Worm (Caenorhabditis elegans) whole organism, L1 larva: ENCODE results near the gene nspg-12.

ENCODE experiments used
- C34B4.2 ChIP-seq: sonication (generic microtip); optimal IDR thresholded peaks from 2 replicates; lab custom pipeline; 2017; ENCODE audit warnings: mild to moderate bottlenecking, missing genetic modification characterization, missing compliant biosample characterization
- Y116A8C.19 ChIP-seq: sonication (generic microtip); optimal IDR thresholded peaks from 2 replicates; lab custom pipeline; 2016; ENCODE audit warnings: missing compliant biosample characterization, missing genetic modification characterization, borderline replicate concordance
- aha-1 ChIP-seq: fragments of 150-350 bp; optimal IDR thresholded peaks from 2 replicates; lab custom pipeline; 2014; ENCODE audit warnings: missing biosample characterization, missing genetic modification characterization
- ceh-63 ChIP-seq: fragments of 200-800 bp; sonication (Bioruptor generic); optimal IDR thresholded peaks from 2 replicates; lab custom pipeline; 2018; ENCODE audit warnings: mild to moderate bottlenecking, missing genetic modification characterization, missing compliant biosample characterization
- ceh-8 ChIP-seq: fragments of 200-800 bp; sonication (Bioruptor generic); optimal IDR thresholded peaks from 2 replicates; lab custom pipeline; 2018; ENCODE audit warnings: mild to moderate bottlenecking, missing genetic modification characterization, moderate library complexity, missing compliant biosample characterization
- ces-1 ChIP-seq: fragments of 150-350 bp; optimal IDR thresholded peaks from 2 replicates; lab custom pipeline; 2014; ENCODE audit warnings: missing biosample characterization, missing genetic modification reagents, missing genetic modification characterization
- dpl-1 ChIP-seq, 3 experiments: fragments of 150-350 bp in 2 of 3; sonication (generic microtip) in 1 of 3; optimal IDR thresholded peaks; 2 replicates each; lab custom pipeline; 2014 to 2017; ENCODE audit warnings: missing biosample characterization in 3 of 3, missing genetic modification characterization in 3 of 3, missing genetic modification reagents in 3 of 3
- dsc-1 ChIP-seq: sonication (generic microtip); optimal IDR thresholded peaks from 2 replicates; lab custom pipeline; 2016; ENCODE audit warnings: mild to moderate bottlenecking, missing genetic modification characterization, missing compliant biosample characterization
- egl-13 ChIP-seq: sonication (generic microtip); optimal IDR thresholded peaks from 2 replicates; lab custom pipeline; 2016; ENCODE audit warnings: missing genotype, missing genetic modification reagents, missing genetic modification characterization, missing compliant biosample characterization
- egl-27 ChIP-seq, 2 experiments: fragments of 150-350 bp in 1 of 2; sonication (generic microtip); optimal IDR thresholded peaks; 3 replicates each; lab custom pipeline; 2017 to 2018; ENCODE audit warnings: missing biosample characterization in 2 of 2, missing genetic modification characterization in 2 of 2, missing genetic modification reagents in 2 of 2
- elt-2 ChIP-seq: sonication (generic microtip); optimal IDR thresholded peaks from 2 replicates; lab custom pipeline; 2016; ENCODE audit warnings: missing genetic modification characterization, mild to moderate bottlenecking, inconsistent platforms, missing compliant biosample characterization, missing genetic modification reagents
- elt-3 ChIP-seq, 6 experiments: fragments of 150-350 bp in 1 of 6; sonication (generic microtip); optimal IDR thresholded peaks; 2 replicates each; lab custom pipeline; 2017 to 2018; ENCODE audit warnings: missing biosample characterization in 6 of 6, missing genetic modification characterization in 6 of 6, inconsistent platforms in 1 of 6
- fkh-4 ChIP-seq: sonication (generic microtip); optimal IDR thresholded peaks from 2 replicates; lab custom pipeline; 2016; ENCODE audit warnings: missing compliant biosample characterization, missing genetic modification characterization, borderline replicate concordance
- hlh-17 ChIP-seq: fragments of 200-800 bp; sonication (Bioruptor generic); optimal IDR thresholded peaks from 2 replicates; lab custom pipeline; 2018; ENCODE audit warnings: missing genetic modification characterization, mild to moderate bottlenecking, missing compliant biosample characterization, moderate library complexity, borderline replicate concordance
- irx-1 ChIP-seq: sonication (generic microtip); optimal IDR thresholded peaks from 2 replicates; lab custom pipeline; 2016; ENCODE audit warnings: missing genetic modification characterization, missing compliant biosample characterization
- isw-1 ChIP-seq: fragments of 200-800 bp; sonication (Bioruptor generic); IDR thresholded peaks from 2 replicates; pipeline ENCODE4 v1.3.6; 2022; ENCODE audit warnings: missing genetic modification characterization, missing compliant biosample characterization
- lin-14 ChIP-seq: fragments of 200-800 bp; sonication (Bioruptor generic); optimal IDR thresholded peaks from 2 replicates; lab custom pipeline; 2018; ENCODE audit warnings: mild to moderate bottlenecking, missing genetic modification characterization, moderate library complexity, missing compliant biosample characterization
- lin-15B ChIP-seq: fragments of 150-350 bp; sonication (generic microtip); optimal IDR thresholded peaks from 3 replicates; lab custom pipeline; 2014; ENCODE audit warnings: missing biosample characterization, missing genetic modification characterization
- lin-39 ChIP-seq: fragments of 150-350 bp; optimal IDR thresholded peaks from 2 replicates; lab custom pipeline; 2014; ENCODE audit warnings: missing biosample characterization, missing genetic modification reagents, missing genetic modification characterization
- lsy-2 ChIP-seq, 2 experiments: fragments of 150-350 bp; optimal IDR thresholded peaks; 2 replicates each; lab custom pipeline; 2014; ENCODE audit warnings: missing biosample characterization in 2 of 2, missing genetic modification characterization in 2 of 2
- mdl-1 ChIP-seq, 2 experiments: fragments of 150-350 bp; optimal IDR thresholded peaks; 2 replicates each; lab custom pipeline; 2014 to 2017; ENCODE audit warnings: missing biosample characterization in 2 of 2, missing genetic modification characterization in 2 of 2, inconsistent platforms in 1 of 2
- mef-2 ChIP-seq: fragments of 150-350 bp; optimal IDR thresholded peaks from 2 replicates; lab custom pipeline; 2014; ENCODE audit warnings: missing biosample characterization, missing genetic modification characterization
- mep-1 ChIP-seq: fragments of 150-350 bp; optimal IDR thresholded peaks from 2 replicates; lab custom pipeline; 2014; ENCODE audit warnings: missing biosample characterization, missing genetic modification characterization
- nhr-11 ChIP-seq: fragments of 150-350 bp; optimal IDR thresholded peaks from 2 replicates; lab custom pipeline; 2014; ENCODE audit warnings: missing biosample characterization, missing genetic modification characterization
- nhr-19 ChIP-seq: fragments of 200-800 bp; sonication (Bioruptor generic); conservative IDR thresholded peaks from 2 replicates; pipeline ENCODE4 v1.3.6; 2022; ENCODE audit warnings: missing genetic modification characterization, missing compliant biosample characterization
- nhr-76 ChIP-seq: sonication (generic microtip); optimal IDR thresholded peaks from 2 replicates; lab custom pipeline; 2017; ENCODE audit warnings: missing biosample characterization, missing genetic modification characterization
- nhr-84 ChIP-seq: sonication (generic microtip); optimal IDR thresholded peaks from 2 replicates; lab custom pipeline; 2017; ENCODE audit warnings: missing biosample characterization, missing genetic modification characterization
- nhr-85 ChIP-seq: sonication (generic microtip); peaks from one replicate; lab custom pipeline; 2016; ENCODE audit warnings: missing genetic modification characterization, inconsistent platforms, missing compliant biosample characterization
- nhr-90 ChIP-seq: sonication (generic microtip); optimal IDR thresholded peaks from 2 replicates; lab custom pipeline; 2016; ENCODE audit warnings: mild to moderate bottlenecking, missing genetic modification characterization, missing compliant biosample characterization; ENCODE audit not compliant: poor library complexity
- pag-3 ChIP-seq: sonication (generic microtip); optimal IDR thresholded peaks from 2 replicates; lab custom pipeline; 2017; ENCODE audit warnings: missing genetic modification characterization, mild to moderate bottlenecking, missing compliant biosample characterization, antibody characterized with exemption, borderline replicate concordance; ENCODE audit not compliant: insufficient read depth
- pax-3 ChIP-seq: fragments of 200-800 bp; sonication (Bioruptor generic); optimal IDR thresholded peaks from 2 replicates; lab custom pipeline; 2018; ENCODE audit warnings: mild to moderate bottlenecking, missing genetic modification characterization, moderate library complexity, missing compliant biosample characterization
- rnt-1 ChIP-seq: sonication (generic microtip); optimal IDR thresholded peaks from 2 replicates; lab custom pipeline; 2016; ENCODE audit warnings: mild to moderate bottlenecking, missing genetic modification characterization, moderate library complexity, missing compliant biosample characterization
- skn-1 ChIP-seq: fragments of 150-350 bp; optimal IDR thresholded peaks from 2 replicates; lab custom pipeline; 2014; ENCODE audit warnings: missing biosample characterization, missing genetic modification characterization
- snpc-4 ChIP-seq: fragments of 150-350 bp; optimal IDR thresholded peaks from 2 replicates; lab custom pipeline; 2014; ENCODE audit warnings: missing biosample characterization, missing genetic modification characterization
- snu-23 ChIP-seq: sonication (generic microtip); optimal IDR thresholded peaks from 2 replicates; lab custom pipeline; 2016; ENCODE audit warnings: missing genetic modification characterization, missing compliant biosample characterization
- sox-4 ChIP-seq: sonication (generic microtip); optimal IDR thresholded peaks from 2 replicates; lab custom pipeline; 2016; ENCODE audit warnings: missing genetic modification characterization, missing compliant biosample characterization
- sptf-1 ChIP-seq: fragments of 150-350 bp; optimal IDR thresholded peaks from 2 replicates; lab custom pipeline; 2014; ENCODE audit warnings: missing biosample characterization, missing genetic modification characterization
- swsn-7 ChIP-seq: sonication (generic microtip); optimal IDR thresholded peaks from 2 replicates; lab custom pipeline; 2016; ENCODE audit warnings: missing genetic modification characterization, missing compliant biosample characterization
- tbx-2 ChIP-seq: sonication (generic microtip); optimal IDR thresholded peaks from 2 replicates; lab custom pipeline; 2016; ENCODE audit warnings: missing genetic modification characterization, missing compliant biosample characterization
- tlp-1 ChIP-seq: fragments of 150-350 bp; optimal IDR thresholded peaks from 2 replicates; lab custom pipeline; 2014; ENCODE audit warnings: missing biosample characterization, missing genetic modification characterization
- unc-130 ChIP-seq: fragments of 150-350 bp; optimal IDR thresholded peaks from 2 replicates; lab custom pipeline; 2017; ENCODE audit warnings: missing biosample characterization, missing genetic modification characterization, inconsistent platforms
- unc-86 ChIP-seq: sonication (generic microtip); optimal IDR thresholded peaks from 2 replicates; lab custom pipeline; 2016; ENCODE audit warnings: missing genetic modification characterization, missing compliant biosample characterization
- zip-4 ChIP-seq: fragments of 200-800 bp; sonication (Bioruptor generic); optimal IDR thresholded peaks from 2 replicates; lab custom pipeline; 2018; ENCODE audit warnings: mild to moderate bottlenecking, missing genetic modification characterization, moderate library complexity, missing compliant biosample characterization
- ztf-11 ChIP-seq, 2 experiments: sonication (generic microtip); optimal IDR thresholded peaks; 2 replicates each; lab custom pipeline; 2016 to 2017; ENCODE audit warnings: missing genetic modification characterization in 2 of 2, missing biosample characterization in 1 of 2, missing compliant biosample characterization in 1 of 2

nspg-12 gene

ce11 chrX:5209429-5209828, 47.7 kb upstream of the nspg-12 start (continued):
- no peak for TF ChIP-seq elt-3 (tag; optimal IDR thresholded peaks at IDR 0.05; lab: Kevin White, UChicago)
- TF ChIP-seq fkh-4 (tag; lab: Kevin White, UChicago): no peak
- TF ChIP-seq egl-27 (tag; optimal IDR thresholded peaks at IDR 0.05; lab: Kevin White, UChicago): no peak
- no peak for TF ChIP-seq unc-86 (tag; lab: Kevin White, UChicago)
- no peak for TF ChIP-seq ceh-63
- TF ChIP-seq sox-4 (tag; lab: Kevin White, UChicago): no peak
- TF ChIP-seq lin-14 (GFP tag; lab: Kevin White, UChicago): peak; percentile 50
- no peak for TF ChIP-seq Y116A8C.19 (tag; lab: Kevin White, UChicago)
- TF ChIP-seq skn-1 (tag; lab: Kevin White, UChicago): no peak
- TF ChIP-seq rnt-1 (tag; lab: Kevin White, UChicago): peak; percentile 37
- TF ChIP-seq irx-1: no peak
- no peak for TF ChIP-seq isw-1
- no peak for TF ChIP-seq elt-2 (tag; lab: Kevin White, UChicago)
- no peak for TF ChIP-seq pag-3 (tag; lab: Kevin White, UChicago)
- no peak for TF ChIP-seq pax-3 (tag; lab: Kevin White, UChicago)
- TF ChIP-seq ces-1: no peak
- no peak for TF ChIP-seq mdl-1 (tag; optimal IDR thresholded peaks at IDR 0.05; lab: Kevin White, UChicago)
- TF ChIP-seq unc-130 (tag; lab: Kevin White, UChicago): no peak
- no peak for TF ChIP-seq egl-13
- TF ChIP-seq sptf-1 (tag; lab: Kevin White, UChicago): no peak
- no peak for TF ChIP-seq hlh-17 (GFP tag; lab: Kevin White, UChicago)
- TF ChIP-seq snu-23 (GFP tag; lab: Kevin White, UChicago): peak; percentile 20
- TF ChIP-seq nhr-19 (GFP tag; lab: Robert Waterston, UW): peak; percentile 59; the same call in 1 of the 2 replicates
- TF ChIP-seq nhr-76 (tag; lab: Kevin White, UChicago): no peak
- no peak for TF ChIP-seq C34B4.2
- TF ChIP-seq dsc-1 (tag; lab: Kevin White, UChicago): no peak
- no peak for TF ChIP-seq zip-4 (GFP tag; lab: Kevin White, UChicago)
- TF ChIP-seq lsy-2 (tag; optimal IDR thresholded peaks at IDR 0.05; lab: Kevin White, UChicago): no peak
- TF ChIP-seq lin-39 (tag; lab: Kevin White, UChicago): peak; percentile 19
- TF ChIP-seq snpc-4: no peak
- peak; percentile 44 for TF ChIP-seq nhr-85
- no peak for TF ChIP-seq mep-1 (tag; lab: Kevin White, UChicago)
- TF ChIP-seq swsn-7 (tag; lab: Kevin White, UChicago): peak; percentile 31
- no peak for TF ChIP-seq nhr-84 (tag; lab: Kevin White, UChicago)
- TF ChIP-seq tlp-1 (tag; lab: Kevin White, UChicago): no peak
- peak; percentile 16 for TF ChIP-seq tbx-2 (tag; lab: Kevin White, UChicago)
- TF ChIP-seq nhr-90 (tag; lab: Kevin White, UChicago): no peak
- TF ChIP-seq mef-2 (tag; lab: Kevin White, UChicago): no peak
- no peak for TF ChIP-seq nhr-11
- TF ChIP-seq aha-1: peak; percentile 84
- no peak for TF ChIP-seq ztf-11 (tag; optimal IDR thresholded peaks at IDR 0.05; lab: Kevin White, UChicago)
- no peak for TF ChIP-seq dpl-1 (GFP tag; optimal IDR thresholded peaks at IDR 0.05; lab: Kevin White, UChicago)
- no peak for TF ChIP-seq ceh-8 (GFP tag; lab: Kevin White, UChicago)
- no peak for TF ChIP-seq lin-15B (tag; lab: Kevin White, UChicago)
